Worm (Caenorhabditis elegans) whole organism, L3 larva: ENCODE results near the gene F15A4.10.

Experiments
- R02D3.7 ChIP-seq: fragments of 150-350 bp; optimal IDR thresholded peaks from 2 replicates; lab custom pipeline; 2014; ENCODE audit warnings: missing biosample characterization, missing genetic modification characterization
- ZK546.5 ChIP-seq: sonication (generic microtip); optimal IDR thresholded peaks from 2 replicates; lab custom pipeline; 2017; ENCODE audit warnings: missing biosample characterization, missing genetic modification characterization
- aly-2 ChIP-seq: fragments of 150-350 bp; optimal IDR thresholded peaks from 2 replicates; lab custom pipeline; 2014; ENCODE audit warnings: missing biosample characterization, missing genetic modification characterization
- ceh-16 ChIP-seq: sonication (generic microtip); optimal IDR thresholded peaks from 2 replicates; lab custom pipeline; 2017; ENCODE audit warnings: missing biosample characterization, missing genetic modification characterization
- ceh-28 ChIP-seq: fragments of 150-350 bp; optimal IDR thresholded peaks from 2 replicates; lab custom pipeline; 2014; ENCODE audit warnings: missing biosample characterization, missing genetic modification reagents, missing genetic modification characterization
- ceh-82 ChIP-seq: fragments of 150-350 bp; optimal IDR thresholded peaks from 2 replicates; lab custom pipeline; 2014; ENCODE audit warnings: missing biosample characterization, missing genetic modification characterization
- daf-12 ChIP-seq: fragments of 150-350 bp; optimal IDR thresholded peaks from 2 replicates; lab custom pipeline; 2014; ENCODE audit warnings: missing biosample characterization, missing genetic modification reagents, missing genetic modification characterization
- egl-27 ChIP-seq: sonication (generic microtip); optimal IDR thresholded peaks from 4 replicates; lab custom pipeline; 2017; ENCODE audit warnings: missing biosample characterization, missing genetic modification reagents, missing genetic modification characterization
- egl-5 ChIP-seq: fragments of 150-350 bp; optimal IDR thresholded peaks from 2 replicates; lab custom pipeline; 2017; ENCODE audit warnings: missing biosample characterization, missing genetic modification reagents, missing genetic modification characterization, inconsistent platforms
- elt-1 ChIP-seq: fragments of 150-350 bp; optimal IDR thresholded peaks from 2 replicates; lab custom pipeline; 2014; ENCODE audit warnings: missing biosample characterization, missing genetic modification characterization
- elt-2 ChIP-seq: sonication (generic microtip); optimal IDR thresholded peaks from 2 replicates; lab custom pipeline; 2016; ENCODE audit warnings: missing genetic modification reagents, mild to moderate bottlenecking, missing genetic modification characterization, missing compliant biosample characterization
- elt-3 ChIP-seq, 3 experiments: fragments of 150-350 bp in 1 of 3; sonication (generic microtip) in 2 of 3; optimal IDR thresholded peaks; 2 replicates in 2 of 3; 4 replicates in 1 of 3; lab custom pipeline; 2014 to 2017; ENCODE audit warnings: missing biosample characterization in 3 of 3, missing genetic modification characterization in 3 of 3
- eor-1 ChIP-seq, 2 experiments: fragments of 150-350 bp; optimal IDR thresholded peaks; 2 replicates each; lab custom pipeline; 2014 to 2018; ENCODE audit warnings: missing biosample characterization in 2 of 2, missing genetic modification characterization in 2 of 2
- fkh-2 ChIP-seq: fragments of 150-350 bp; optimal IDR thresholded peaks from 2 replicates; lab custom pipeline; 2014; ENCODE audit warnings: missing biosample characterization, missing genetic modification reagents, missing genetic modification characterization
- fos-1 ChIP-seq: fragments of 150-350 bp; optimal IDR thresholded peaks from 2 replicates; lab custom pipeline; 2014; ENCODE audit warnings: missing biosample characterization, missing genetic modification characterization
- jun-1 ChIP-seq: fragments of 150-350 bp; optimal IDR thresholded peaks from 2 replicates; lab custom pipeline; 2014; ENCODE audit warnings: missing biosample characterization, missing genetic modification reagents, missing genetic modification characterization
- lin-15B ChIP-seq: fragments of 150-350 bp; optimal IDR thresholded peaks from 2 replicates; lab custom pipeline; 2014; ENCODE audit warnings: missing biosample characterization, missing genetic modification characterization
- lin-39 ChIP-seq: fragments of 150-350 bp; optimal IDR thresholded peaks from 2 replicates; lab custom pipeline; 2018; ENCODE audit warnings: missing biosample characterization, missing genetic modification reagents, missing genetic modification characterization
- lsy-12 ChIP-seq: sonication (generic microtip); optimal IDR thresholded peaks from 2 replicates; lab custom pipeline; 2016; ENCODE audit warnings: mild to moderate bottlenecking, missing genetic modification characterization, missing compliant biosample characterization
- nfya-1 ChIP-seq: sonication (generic microtip); optimal IDR thresholded peaks from 2 replicates; lab custom pipeline; 2017; ENCODE audit warnings: missing genetic modification characterization, mild to moderate bottlenecking, missing compliant biosample characterization, antibody characterized with exemption, moderate library complexity; ENCODE audit not compliant: insufficient read depth
- nhr-11 ChIP-seq: fragments of 150-350 bp; optimal IDR thresholded peaks from 2 replicates; lab custom pipeline; 2014; ENCODE audit warnings: missing biosample characterization, missing genetic modification characterization
- nhr-23 ChIP-seq: fragments of 150-350 bp; optimal IDR thresholded peaks from 2 replicates; lab custom pipeline; 2014; ENCODE audit warnings: missing biosample characterization, missing genetic modification reagents, missing genetic modification characterization
- nhr-237 ChIP-seq: fragments of 150-350 bp; optimal IDR thresholded peaks from 2 replicates; lab custom pipeline; 2014; ENCODE audit warnings: missing biosample characterization, missing genetic modification characterization
- nhr-25 ChIP-seq: sonication (generic microtip); optimal IDR thresholded peaks from 2 replicates; lab custom pipeline; 2017; ENCODE audit warnings: missing biosample characterization, missing genetic modification characterization
- nhr-28 ChIP-seq: fragments of 150-350 bp; optimal IDR thresholded peaks from 2 replicates; lab custom pipeline; 2014; ENCODE audit warnings: missing biosample characterization, missing genetic modification characterization
- nhr-43 ChIP-seq: sonication (generic microtip); optimal IDR thresholded peaks from 2 replicates; lab custom pipeline; 2016; ENCODE audit warnings: mild to moderate bottlenecking, missing genetic modification characterization, missing compliant biosample characterization; ENCODE audit not compliant: poor library complexity, severe bottlenecking
- nhr-67 ChIP-seq: fragments of 150-350 bp; optimal IDR thresholded peaks from 2 replicates; lab custom pipeline; 2014; ENCODE audit warnings: missing biosample characterization, missing genetic modification characterization
- nhr-76 ChIP-seq: fragments of 150-350 bp; sonication (generic microtip); optimal IDR thresholded peaks from 5 replicates; lab custom pipeline; 2014; ENCODE audit warnings: missing biosample characterization, missing genetic modification characterization
- nhr-77 ChIP-seq: fragments of 150-350 bp; optimal IDR thresholded peaks from 2 replicates; lab custom pipeline; 2014; ENCODE audit warnings: missing biosample characterization, missing genetic modification characterization
- pha-4 ChIP-seq: fragments of 150-350 bp; optimal IDR thresholded peaks from 2 replicates; lab custom pipeline; 2014; ENCODE audit warnings: missing biosample characterization, missing genetic modification reagents, missing genetic modification characterization
- pqm-1 ChIP-seq: fragments of 150-350 bp; optimal IDR thresholded peaks from 2 replicates; lab custom pipeline; 2017; ENCODE audit warnings: missing biosample characterization, missing genetic modification characterization, inconsistent platforms
- skn-1 ChIP-seq: fragments of 150-350 bp; optimal IDR thresholded peaks from 2 replicates; lab custom pipeline; 2014; ENCODE audit warnings: missing biosample characterization, missing genetic modification characterization
- tbx-2 ChIP-seq: sonication (generic microtip); optimal IDR thresholded peaks from 2 replicates; lab custom pipeline; 2016; ENCODE audit warnings: mild to moderate bottlenecking, missing genetic modification characterization, missing compliant biosample characterization
- unc-39 ChIP-seq: sonication (generic microtip); optimal IDR thresholded peaks from 4 replicates; lab custom pipeline; 2017; ENCODE audit warnings: missing biosample characterization, missing genetic modification characterization
- unc-62 ChIP-seq: fragments of 150-350 bp; sonication (generic microtip); optimal IDR thresholded peaks from 4 replicates; lab custom pipeline; 2014; ENCODE audit warnings: missing biosample characterization, missing genetic modification reagents, missing genetic modification characterization
- zag-1 ChIP-seq: fragments of 150-350 bp; optimal IDR thresholded peaks from 2 replicates; lab custom pipeline; 2014; ENCODE audit warnings: missing biosample characterization, missing genetic modification characterization
- ztf-11 ChIP-seq: fragments of 150-350 bp; optimal IDR thresholded peaks from 2 replicates; lab custom pipeline; 2014; ENCODE audit warnings: missing biosample characterization, missing genetic modification characterization

Gene F15A4.10

ce11 chrII:12452754-12453352, 32.1 kb downstream of the F15A4.10 start, which contains the start of the genes sre-35 and sre-33:
Gene sre-35 (minus strand): TSS chrII:12452854.
Gene sre-33 (plus strand): TSS chrII:12453302.
- TF ChIP-seq unc-39 (tag; lab: Kevin White, UChicago) (no peak), ztf-11 (tag; lab: Kevin White, UChicago) (no peak), aly-2 (tag; lab: Kevin White, UChicago) (no peak), pqm-1 (tag; lab: Kevin White, UChicago) (no peak), elt-1 (no peak), ceh-82 (tag; lab: Kevin White, UChicago) (no peak), zag-1 (tag; lab: Kevin White, UChicago) (no peak), nhr-237 (tag; lab: Kevin White, UChicago) (no peak), nhr-23 (no peak), pha-4 (no peak), ZK546.5 (tag; lab: Kevin White, UChicago) (no peak), lin-15B (tag; lab: Kevin White, UChicago) (no peak), nfya-1 (tag; lab: Kevin White, UChicago) (no peak), fos-1 (tag; lab: Kevin White, UChicago) (no peak), ceh-28 (tag; lab: Kevin White, UChicago) (no peak), egl-5 (tag; lab: Kevin White, UChicago) (no peak), nhr-11 (tag; lab: Kevin White, UChicago) (no peak), nhr-77 (tag; lab: Kevin White, UChicago) (no peak), nhr-43 (tag; lab: Kevin White, UChicago) (no peak)

ce11 chrII:12449849-12450248, 35.1 kb downstream of the F15A4.10 start, which contains the start of gene sre-34:
Gene sre-34 (plus strand): TSS chrII:12450149.
- no peak for TF ChIP-seq ceh-16 (tag; lab: Kevin White, UChicago)
- no peak for TF ChIP-seq nhr-67 (tag; lab: Kevin White, UChicago)
- no peak for TF ChIP-seq eor-1 (tag; optimal IDR thresholded peaks at IDR 0.05; lab: Kevin White, UChicago)
- TF ChIP-seq nhr-28 (tag; lab: Kevin White, UChicago), result no peak
- no peak for TF ChIP-seq lsy-12
- TF ChIP-seq elt-3 (tag; optimal IDR thresholded peaks at IDR 0.05; lab: Kevin White, UChicago), result no peak
- no peak for TF ChIP-seq fos-1 (tag; lab: Kevin White, UChicago)
- no peak for TF ChIP-seq fkh-2
- no peak for TF ChIP-seq egl-27 (tag; lab: Kevin White, UChicago)
- TF ChIP-seq nhr-76 (tag; lab: Kevin White, UChicago), result no peak
- TF ChIP-seq jun-1, result no peak
- no peak for TF ChIP-seq daf-12 (tag; lab: Kevin White, UChicago)
- TF ChIP-seq, all 47 proteins: peak for 0

ce11 chrII:12448241-12448640, 36.7 kb downstream of the F15A4.10 start, which contains the start of gene srh-27:
Gene srh-27 (plus strand): TSS chrII:12448541.
- TF ChIP-seq eor-1 (tag; optimal IDR thresholded peaks at IDR 0.05; lab: Kevin White, UChicago) (no peak), nhr-25 (tag; lab: Kevin White, UChicago) (no peak)

- TF ChIP-seq tbx-2 (no peak), R02D3.7 (no peak), skn-1 (tag; lab: Kevin White, UChicago) (no peak), egl-5 (tag; lab: Kevin White, UChicago) (no peak), lin-39 (tag; lab: Kevin White, UChicago) (no peak), nhr-76 (tag; lab: Kevin White, UChicago) (no peak), elt-2 (tag; lab: Kevin White, UChicago) (no peak), unc-39 (tag; lab: Kevin White, UChicago) (no peak), fos-1 (tag; lab: Kevin White, UChicago) (no peak), unc-62 (GFP tag; lab: Kevin White, UChicago) (no peak)
Measured at ce11 chrII:12444679-12445376, 40.1 kb downstream of the F15A4.10 start, which contains the start of the genes W05H5.1 and pitr-6. Gene W05H5.1 (minus strand): TSS chrII:12444779. Gene pitr-6 (plus strand): TSS chrII:12445326.
